Fruit fly (Drosophila melanogaster): ENCODE measurements around the gene eIF5B.

eIF5B gene

dm6 chr3L:3400555-3401198 lies 60.1 kb downstream of the eIF5B start:
- TF ChIP-seq CG8478 (optimal IDR thresholded peaks at IDR 0.05): no peak
- TF ChIP-seq CTCF (optimal IDR thresholded peaks at IDR 0.05): no peak

DNA sequence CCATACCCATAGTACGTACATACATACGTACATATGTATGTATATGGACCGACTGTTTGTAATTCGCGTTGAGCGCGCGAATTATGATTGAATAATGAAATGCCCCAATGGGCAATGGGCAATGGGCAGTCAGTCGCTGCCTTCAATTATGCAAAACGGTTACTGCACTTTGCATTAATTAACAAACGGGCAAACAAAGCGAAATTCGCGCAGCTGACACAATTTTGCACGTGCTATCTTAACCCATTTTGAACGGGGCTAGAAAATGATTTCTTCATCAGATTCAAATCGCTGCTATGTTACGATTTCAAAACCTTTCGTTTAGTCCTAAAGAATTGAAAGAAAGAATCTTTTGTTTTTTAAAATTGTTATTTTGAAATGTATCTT lies 60.9 kb downstream of the eIF5B start:
- TF ChIP-seq CG8478 (optimal IDR thresholded peaks at IDR 0.05) (no peak), CTCF (optimal IDR thresholded peaks at IDR 0.05) (no peak)

dm6 chr3L:3399249-3399922 lies 61.4 kb downstream of the eIF5B start:
- TF ChIP-seq CTCF (optimal IDR thresholded peaks at IDR 0.05) (no peak), CG8478 (optimal IDR thresholded peaks at IDR 0.05) (no peak)

dm6 chr3L:3398496-3398895 lies 62.3 kb downstream of the eIF5B start:
- TF ChIP-seq CTCF (optimal IDR thresholded peaks at IDR 0.05) (no peak), CG8478 (optimal IDR thresholded peaks at IDR 0.05) (no peak)

dm6 chr3L:3397849-3398248 lies 62.9 kb downstream of the eIF5B start:
- TF ChIP-seq CTCF (optimal IDR thresholded peaks at IDR 0.05) (no peak), CG8478 (optimal IDR thresholded peaks at IDR 0.05) (no peak)

- TF ChIP-seq CG8478 (optimal IDR thresholded peaks at IDR 0.05) (no peak), CTCF (optimal IDR thresholded peaks at IDR 0.05) (no peak)
These were observed 63.4 kb downstream of the eIF5B start for dm6 chr3L:3397309-3397821.

DNA sequence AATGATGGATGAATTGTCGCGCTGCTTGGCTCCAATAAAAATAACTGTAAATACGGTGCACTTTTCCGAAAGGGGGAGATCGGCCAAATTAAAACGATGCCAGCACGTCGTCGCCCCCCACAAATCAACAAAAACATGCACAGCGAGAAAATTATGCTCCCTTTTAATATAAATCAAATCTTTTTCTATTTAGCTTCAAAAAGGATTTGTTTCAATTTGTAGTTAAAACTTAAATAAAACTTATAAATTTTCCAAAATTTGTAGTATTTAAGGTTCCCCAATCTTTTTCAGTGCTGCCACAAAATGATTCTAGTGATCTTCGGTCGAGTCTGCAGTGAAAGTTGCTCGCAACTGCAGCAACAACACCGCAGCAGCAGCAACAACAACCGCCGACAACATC lies 64.7 kb downstream of the eIF5B start:
- no peak for TF ChIP-seq CG8478 (optimal IDR thresholded peaks at IDR 0.05)
- TF ChIP-seq CTCF (optimal IDR thresholded peaks at IDR 0.05): no peak

dm6 chr3L:3394854-3395723 lies 65.7 kb downstream of the eIF5B start:
- TF ChIP-seq CTCF (optimal IDR thresholded peaks at IDR 0.05) (no peak), CG8478 (optimal IDR thresholded peaks at IDR 0.05) (no peak)

- TF ChIP-seq CTCF (optimal IDR thresholded peaks at IDR 0.05): no peak
- no peak for TF ChIP-seq CG8478 (optimal IDR thresholded peaks at IDR 0.05)
These were observed 66.6 kb downstream of the eIF5B start for dm6 chr3L:3393951-3394834.

- TF ChIP-seq CG8478 (optimal IDR thresholded peaks at IDR 0.05): no peak
- no peak for TF ChIP-seq CTCF (optimal IDR thresholded peaks at IDR 0.05)
These were observed 68.9 kb downstream of the eIF5B start for dm6 chr3L:3391871-3392270.

- TF ChIP-seq CTCF (optimal IDR thresholded peaks at IDR 0.05) (no peak), CG8478 (optimal IDR thresholded peaks at IDR 0.05) (no peak)
These were observed 70.3 kb downstream of the eIF5B start for dm6 chr3L:3390525-3390924.

- TF ChIP-seq CG8478 (optimal IDR thresholded peaks at IDR 0.05) (no peak), CTCF (optimal IDR thresholded peaks at IDR 0.05) (no peak)
These were observed 71.1 kb downstream of the eIF5B start for dm6 chr3L:3389666-3390059.

dm6 chr3L:3388708-3389665 lies 71.8 kb downstream of the eIF5B start:
- TF ChIP-seq CG8478 (optimal IDR thresholded peaks at IDR 0.05): no peak
- TF ChIP-seq CTCF (optimal IDR thresholded peaks at IDR 0.05): no peak
